6 worm cellular contexts compared by ENCODE assay signal in the genomic region with DNA sequence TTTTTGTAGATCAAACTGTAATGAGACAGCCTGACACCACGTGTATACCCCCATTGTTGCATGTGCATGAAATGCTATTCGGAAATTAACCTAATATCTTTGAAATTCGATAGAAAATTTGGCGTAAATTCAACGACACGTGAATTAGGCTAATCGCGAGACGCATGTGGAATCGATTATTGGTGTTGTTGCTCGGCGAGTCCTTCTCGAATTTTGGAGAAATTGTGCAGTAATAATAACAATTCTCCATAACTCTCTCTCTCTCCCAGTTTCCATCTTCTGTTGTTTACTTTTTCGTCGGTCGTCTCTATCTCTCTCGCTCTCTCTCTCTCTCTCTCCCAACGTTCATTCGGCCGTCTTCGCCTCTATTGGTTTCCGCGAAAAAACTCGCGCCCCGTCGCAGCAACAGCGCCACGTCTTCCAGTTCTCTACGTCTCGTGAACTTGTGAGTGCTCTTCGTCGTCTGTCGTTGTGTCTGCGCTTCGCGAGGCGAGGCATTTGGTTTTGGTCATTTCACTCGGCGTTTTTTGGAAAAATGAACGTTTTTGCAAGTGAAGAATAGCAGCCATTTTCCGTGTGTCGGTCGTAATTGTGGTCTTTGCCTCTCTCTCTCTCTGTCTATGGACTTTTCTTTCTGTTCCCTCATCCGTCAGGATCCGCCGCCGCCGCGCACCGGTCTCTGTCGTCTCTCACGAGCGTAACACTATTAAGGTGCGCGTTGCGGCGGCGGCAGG.
TF ChIP-seq lines count a peak whose summit lies in the region.

No protein-coding gene starts in this region.

TF ChIP-seq in whole organism, L1 larva, 84 proteins besides CTCF, POLR2A, EP300 and RAD21 (continued from another document and continues in another):
- TF ChIP-seq elt-3 (tag; optimal IDR thresholded peaks at IDR 0.05; lab: Kevin White, UChicago) (peak in 1 of 6 experiments; percentile 7), ceh-82 (tag; optimal IDR thresholded peaks at IDR 0.05; lab: Kevin White, UChicago) (peak; percentile 22 to 66 (median 54)), lin-14 (GFP tag; optimal IDR thresholded peaks at IDR 0.05; lab: Kevin White, UChicago) (peak; percentile 96), nhr-85 (tag; lab: Kevin White, UChicago) (peak; percentile 63), isw-1 (GFP tag; IDR thresholded peaks at IDR 0.05; lab: Robert Waterston, UW) (peak; percentile 48), ces-1 (GFP tag; optimal IDR thresholded peaks at IDR 0.05; lab: Kevin White, UChicago) (no peak), nhr-47 (tag; optimal IDR thresholded peaks at IDR 0.05; lab: Kevin White, UChicago) (peak; percentile 72), nhr-19 (GFP tag; conservative IDR thresholded peaks at IDR 0.05; lab: Robert Waterston, UW) (peak; percentile 37), fkh-4 (tag; optimal IDR thresholded peaks at IDR 0.05; lab: Kevin White, UChicago; ENCODE audit: borderline replicate concordance) (peak; percentile 51), nhr-20 (tag; optimal IDR thresholded peaks at IDR 0.05; lab: Kevin White, UChicago) (peak; percentile 55), pag-3 (tag; optimal IDR thresholded peaks at IDR 0.05; lab: Kevin White, UChicago; ENCODE audit: borderline replicate concordance, insufficient read depth) (peak; percentile 49), grh-1 (GFP tag; IDR thresholded peaks at IDR 0.05; lab: Robert Waterston, UW) (no peak), lin-13 (GFP tag; optimal IDR thresholded peaks at IDR 0.05; lab: Kevin White, UChicago) (peak; percentile 12), nhr-71 (tag; optimal IDR thresholded peaks at IDR 0.05; lab: Kevin White, UChicago) (peak; percentile 78), lin-35 (GFP tag; optimal IDR thresholded peaks at IDR 0.05; lab: Kevin White, UChicago) (peak; percentile 55 to 65), mdl-1 (tag; optimal IDR thresholded peaks at IDR 0.05; lab: Kevin White, UChicago) (peak in 1 of 2 experiments; percentile 48), ztf-11 (tag; optimal IDR thresholded peaks at IDR 0.05; lab: Kevin White, UChicago) (no peak), ztf-4 (tag; optimal IDR thresholded peaks at IDR 0.05; lab: Kevin White, UChicago) (peak; percentile 41), unc-86 (tag; optimal IDR thresholded peaks at IDR 0.05; lab: Kevin White, UChicago) (peak; percentile 46)

TF ChIP-seq in whole organism, L2 larva, 48 proteins besides CTCF, POLR2A, EP300 and RAD21 (continued from another document and continues in another):
- TF ChIP-seq sma-9 (GFP tag; optimal IDR thresholded peaks at IDR 0.05; lab: Kevin White, UChicago), result peak; percentile 9
- TF ChIP-seq sma-9 (tag; optimal IDR thresholded peaks at IDR 0.05; lab: Kevin White, UChicago), result no peak
- peak; percentile 53 for TF ChIP-seq sma-3 (GFP tag; optimal IDR thresholded peaks at IDR 0.05; lab: Kevin White, UChicago)
- TF ChIP-seq R02D3.7 (tag; optimal IDR thresholded peaks at IDR 0.05; lab: Kevin White, UChicago), result no peak
- TF ChIP-seq alr-1 (tag; optimal IDR thresholded peaks at IDR 0.05; lab: Kevin White, UChicago), result no peak
- no peak for TF ChIP-seq aly-2 (tag; optimal IDR thresholded peaks at IDR 0.05; lab: Kevin White, UChicago)
- peak; percentile 7 for TF ChIP-seq blmp-1 (tag; optimal IDR thresholded peaks at IDR 0.05; lab: Kevin White, UChicago; ENCODE audit: insufficient read depth)
- TF ChIP-seq ztf-4 (tag; optimal IDR thresholded peaks at IDR 0.05; lab: Kevin White, UChicago), result peak; percentile 2
- TF ChIP-seq nhr-23 (tag; optimal IDR thresholded peaks at IDR 0.05; lab: Kevin White, UChicago), result no peak
- TF ChIP-seq mbf-1 (tag; optimal IDR thresholded peaks at IDR 0.05; lab: Kevin White, UChicago), result no peak
- no peak for TF ChIP-seq elt-1 (tag; optimal IDR thresholded peaks at IDR 0.05; lab: Kevin White, UChicago)
- TF ChIP-seq nhr-129 (tag; optimal IDR thresholded peaks at IDR 0.05; lab: Kevin White, UChicago), result peak; percentile 67
- TF ChIP-seq lin-11 (tag; optimal IDR thresholded peaks at IDR 0.05; lab: Kevin White, UChicago), result no peak
- TF ChIP-seq Y55F3AM.14 (GFP tag; optimal IDR thresholded peaks at IDR 0.05; lab: Kevin White, UChicago), result peak; percentile 60
- no peak for TF ChIP-seq mab-5 (tag; optimal IDR thresholded peaks at IDR 0.05; lab: Kevin White, UChicago)
- TF ChIP-seq snpc-4 (tag; optimal IDR thresholded peaks at IDR 0.05; lab: Kevin White, UChicago), result peak; percentile 41
- TF ChIP-seq mdl-1 (tag; optimal IDR thresholded peaks at IDR 0.05; lab: Kevin White, UChicago), result peak; percentile 7 to 43
- TF ChIP-seq nhr-25 (tag; optimal IDR thresholded peaks at IDR 0.05; lab: Kevin White, UChicago), result peak; percentile 77
- TF ChIP-seq ceh-16 (tag; optimal IDR thresholded peaks at IDR 0.05; lab: Kevin White, UChicago), result no peak
- TF ChIP-seq C34F6.9 (tag; optimal IDR thresholded peaks at IDR 0.05; lab: Kevin White, UChicago), result peak; percentile 55
- TF ChIP-seq nhr-77 (tag; optimal IDR thresholded peaks at IDR 0.05; lab: Kevin White, UChicago), result no peak

TF ChIP-seq in whole organism, L3 larva, 47 proteins besides CTCF, POLR2A, EP300 and RAD21 (continued from another document):
- peak; percentile 75 for TF ChIP-seq nhr-23 (tag; optimal IDR thresholded peaks at IDR 0.05; lab: Kevin White, UChicago)
- TF ChIP-seq ceh-28 (tag; optimal IDR thresholded peaks at IDR 0.05; lab: Kevin White, UChicago), result peak; percentile 17
- no peak for TF ChIP-seq nhr-11 (tag; optimal IDR thresholded peaks at IDR 0.05; lab: Kevin White, UChicago)
- peak; percentile 46 for TF ChIP-seq snpc-4 (tag; optimal IDR thresholded peaks at IDR 0.05; lab: Kevin White, UChicago)
- TF ChIP-seq nhr-25 (tag; optimal IDR thresholded peaks at IDR 0.05; lab: Kevin White, UChicago), result peak; percentile 78
- TF ChIP-seq egl-5 (tag; optimal IDR thresholded peaks at IDR 0.05; lab: Kevin White, UChicago), result peak; percentile 15
TF ChIP-seq in whole organism, L3 larva: peak in this region for 14.

TF ChIP-seq in whole organism, L4 larva, 104 proteins besides CTCF, POLR2A, EP300 and RAD21 (continued from another document and continues in another):
- TF ChIP-seq lin-13 (GFP tag; optimal IDR thresholded peaks at IDR 0.05; lab: Kevin White, UChicago), result peak; percentile 63
- TF ChIP-seq madf-5 (GFP tag; IDR thresholded peaks at IDR 0.05; lab: Robert Waterston, UW), result no peak
- TF ChIP-seq nhr-77 (tag; optimal IDR thresholded peaks at IDR 0.05; lab: Kevin White, UChicago), result peak; percentile 7
- 0 out of 2 replicates have a peak, but pooled peaks have one; percentile 43 for TF ChIP-seq arid-1 (GFP tag; conservative IDR thresholded peaks at IDR 0.05; lab: Robert Waterston, UW)
- TF ChIP-seq nhr-11 (tag; optimal IDR thresholded peaks at IDR 0.05; lab: Kevin White, UChicago), result peak; percentile 31
- no peak for TF ChIP-seq zag-1 (tag; optimal IDR thresholded peaks at IDR 0.05; lab: Kevin White, UChicago)
- peak; percentile 70 for TF ChIP-seq ctbp-1 (GFP tag; IDR thresholded peaks at IDR 0.05; lab: Robert Waterston, UW)
- no peak for TF ChIP-seq nhr-10 (tag; optimal IDR thresholded peaks at IDR 0.05; lab: Kevin White, UChicago)
- TF ChIP-seq unc-130 (GFP tag; optimal IDR thresholded peaks at IDR 0.05; lab: Kevin White, UChicago), result no peak
- TF ChIP-seq F37D6.2 (tag; optimal IDR thresholded peaks at IDR 0.05; lab: Kevin White, UChicago), result peak; percentile 50
- TF ChIP-seq T26A8.4 (GFP tag; IDR thresholded peaks at IDR 0.05; lab: Robert Waterston, UW), result peak; percentile 55
- TF ChIP-seq ceh-32 (tag; optimal IDR thresholded peaks at IDR 0.05; lab: Kevin White, UChicago; ENCODE audit: poor library complexity), result peak; percentile 19
- peak; percentile 64 for TF ChIP-seq spr-1 (tag; optimal IDR thresholded peaks at IDR 0.05; lab: Kevin White, UChicago)
- peak; percentile 55 for TF ChIP-seq nhr-48 (tag; optimal IDR thresholded peaks at IDR 0.05; lab: Kevin White, UChicago)
- TF ChIP-seq mxl-3 (GFP tag; optimal IDR thresholded peaks at IDR 0.05; lab: Kevin White, UChicago), result peak; percentile 61
- TF ChIP-seq Y5F2A.4 (GFP tag; optimal IDR thresholded peaks at IDR 0.05; lab: Kevin White, UChicago), result no peak
- peak; percentile 24 for TF ChIP-seq mes-2 (tag; optimal IDR thresholded peaks at IDR 0.05; lab: Kevin White, UChicago; ENCODE audit: poor library complexity, severe bottlenecking)
- peak; percentile 13 for TF ChIP-seq jun-1 (tag; optimal IDR thresholded peaks at IDR 0.05; lab: Kevin White, UChicago)
- no peak for TF ChIP-seq duxl-1 (tag; optimal IDR thresholded peaks at IDR 0.05; lab: Kevin White, UChicago; ENCODE audit: poor library complexity)
- peak; percentile 73 for TF ChIP-seq mep-1 (tag; optimal IDR thresholded peaks at IDR 0.05; lab: Kevin White, UChicago)
- peak; percentile 82 for TF ChIP-seq rbr-2 (tag; optimal IDR thresholded peaks at IDR 0.05; lab: Kevin White, UChicago)
- no peak for TF ChIP-seq tag-97 (GFP tag; IDR thresholded peaks at IDR 0.05; lab: Robert Waterston, UW)
- TF ChIP-seq unc-62 (GFP tag; optimal IDR thresholded peaks at IDR 0.05 in 1 of 2; lab: Kevin White, UChicago), result peak in 1 of 2 experiments; percentile 83
- TF ChIP-seq unc-62 (tag; optimal IDR thresholded peaks at IDR 0.05; lab: Kevin White, UChicago), result no peak
- TF ChIP-seq aha-1 (tag; lab: Kevin White, UChicago), result peak; percentile 19
- peak; percentile 88 for TF ChIP-seq hlh-30 (tag; optimal IDR thresholded peaks at IDR 0.05; lab: Kevin White, UChicago; ENCODE audit: insufficient read depth)

TF ChIP-seq in whole organism, late embryonic, 69 proteins besides CTCF, POLR2A, EP300 and RAD21 (continued from another document):
- TF ChIP-seq ceh-14 (tag; optimal IDR thresholded peaks at IDR 0.05; lab: Kevin White, UChicago) (peak; percentile 45), ama-1 (optimal IDR thresholded peaks at IDR 0.05; lab: Kevin White, UChicago) (no peak), nfya-1 (tag; optimal IDR thresholded peaks at IDR 0.05; lab: Kevin White, UChicago) (peak; percentile 65), ceh-24 (tag; optimal IDR thresholded peaks at IDR 0.05; lab: Kevin White, UChicago) (no peak), C08G9.2 (tag; optimal IDR thresholded peaks at IDR 0.05; lab: Kevin White, UChicago) (peak; percentile 8), ceh-18 (tag; optimal IDR thresholded peaks at IDR 0.05; lab: Kevin White, UChicago) (no peak)

TF ChIP-seq in whole organism, young adult, 124 proteins besides CTCF, POLR2A, EP300 and RAD21 (continued from another document):
- TF ChIP-seq efl-1 (GFP tag; optimal IDR thresholded peaks at IDR 0.05; lab: Kevin White, UChicago) (no peak), K11D2.4 (GFP tag; IDR thresholded peaks at IDR 0.05; lab: Robert Waterston, UW) (0 out of 2 replicates have a peak, but pooled peaks have one; percentile 35), dox-1 (GFP tag; IDR thresholded peaks at IDR 0.05; lab: Robert Waterston, UW) (peak; percentile 75), zfh-2 (GFP tag; conservative IDR thresholded peaks at IDR 0.05; lab: Robert Waterston, UW) (peak; percentile 96), ztf-18 (tag; optimal IDR thresholded peaks at IDR 0.05; lab: Kevin White, UChicago) (peak; percentile 36), aptf-3 (GFP tag; IDR thresholded peaks at IDR 0.05; lab: Robert Waterston, UW) (no peak), nfyb-1 (GFP tag; IDR thresholded peaks at IDR 0.05; lab: Robert Waterston, UW) (peak; percentile 58), ztf-26 (tag; optimal IDR thresholded peaks at IDR 0.05; lab: Kevin White, UChicago) (peak; percentile 40), B0336.3 (GFP tag; IDR thresholded peaks at IDR 0.05; lab: Robert Waterston, UW) (peak; percentile 55; the same call in 1 of the 2 replicates), nhr-80 (tag; optimal IDR thresholded peaks at IDR 0.05; lab: Kevin White, UChicago) (peak; percentile 77), egrh-3 (GFP tag; IDR thresholded peaks at IDR 0.05; lab: Robert Waterston, UW) (peak; percentile 55; the same call in 1 of the 2 replicates), let-607 (tag; optimal IDR thresholded peaks at IDR 0.05; lab: Kevin White, UChicago) (peak in 1 of 2 experiments; percentile 52), attf-5 (GFP tag; optimal IDR thresholded peaks at IDR 0.05; lab: Kevin White, UChicago) (peak; percentile 80), ztf-28 (GFP tag; IDR thresholded peaks at IDR 0.05; lab: Robert Waterston, UW) (no peak)
TF ChIP-seq in whole organism, young adult: peak in this region for 22.
